Worm (Caenorhabditis elegans) whole organism, young adult: ENCODE results near the gene pcn-1.

ENCODE experiments used
- B0336.3 ChIP-seq: fragments of 200-800 bp; sonication (Bioruptor generic); IDR thresholded peaks from 2 replicates; pipeline ENCODE4 v1.3.6; 2022; ENCODE audit warnings: missing genetic modification characterization, missing compliant biosample characterization
- F23B12.7 ChIP-seq: sonication (generic microtip); optimal IDR thresholded peaks from 2 replicates; lab custom pipeline; 2017; ENCODE audit warnings: missing genetic modification characterization, mild to moderate bottlenecking, missing compliant biosample characterization, antibody characterized with exemption, moderate library complexity; ENCODE audit not compliant: insufficient read depth
- F49E8.2 ChIP-seq: sonication (generic microtip); optimal IDR thresholded peaks from 3 replicates; lab custom pipeline; 2017; ENCODE audit warnings: missing genetic modification characterization, mild to moderate bottlenecking, missing compliant biosample characterization, antibody characterized with exemption, moderate library complexity; ENCODE audit not compliant: insufficient read depth
- F55B11.4 ChIP-seq: sonication (generic microtip); optimal IDR thresholded peaks from 2 replicates; lab custom pipeline; 2016; ENCODE audit warnings: missing compliant biosample characterization, missing genetic modification characterization, borderline replicate concordance; ENCODE audit not compliant: insufficient read depth
- K11D2.4 ChIP-seq: fragments of 200-800 bp; sonication (Bioruptor generic); IDR thresholded peaks from 2 replicates; pipeline ENCODE4 v1.3.6; 2022; ENCODE audit warnings: missing genetic modification reagents, missing genetic modification characterization, missing compliant biosample characterization
- T26A5.8 ChIP-seq: sonication (generic microtip); optimal IDR thresholded peaks from 2 replicates; lab custom pipeline; 2016; ENCODE audit warnings: missing genetic modification characterization, missing compliant biosample characterization
- Y53G8AR.9 ChIP-seq: fragments of 200-800 bp; sonication (Bioruptor generic); conservative IDR thresholded peaks from 2 replicates; pipeline ENCODE4 v1.3.6; 2022; ENCODE audit warnings: missing genetic modification reagents, missing genetic modification characterization, missing compliant biosample characterization
- Y95B8A.8 ChIP-seq: fragments of 200-800 bp; sonication (Bioruptor generic); IDR thresholded peaks from 2 replicates; pipeline ENCODE4 v1.3.6; 2022; ENCODE audit warnings: missing genetic modification reagents, missing genetic modification characterization, missing compliant biosample characterization
- ZK185.1 ChIP-seq: sonication (generic microtip); optimal IDR thresholded peaks from 2 replicates; lab custom pipeline; 2016; ENCODE audit warnings: mild to moderate bottlenecking, missing genetic modification characterization, missing compliant biosample characterization; ENCODE audit not compliant: poor library complexity, severe bottlenecking
- akir-1 ChIP-seq: fragments of 200-800 bp; sonication (Bioruptor generic); optimal IDR thresholded peaks from 2 replicates; lab custom pipeline; 2018; ENCODE audit warnings: mild to moderate bottlenecking, missing genetic modification characterization, moderate library complexity, missing compliant biosample characterization
- aptf-3 ChIP-seq: fragments of 200-800 bp; sonication (Bioruptor generic); IDR thresholded peaks from 2 replicates; pipeline ENCODE4 v1.3.6; 2022; ENCODE audit warnings: missing genetic modification characterization, missing compliant biosample characterization
- athp-1 ChIP-seq: sonication (generic microtip); optimal IDR thresholded peaks from 2 replicates; lab custom pipeline; 2017; ENCODE audit warnings: mild to moderate bottlenecking, missing genetic modification characterization, missing compliant biosample characterization
- bed-2 ChIP-seq: fragments of 200-800 bp; sonication (Bioruptor generic); IDR thresholded peaks from 2 replicates; pipeline ENCODE4 v1.3.6; 2022; ENCODE audit warnings: missing genetic modification reagents, missing genetic modification characterization, missing compliant biosample characterization
- ccch-3 ChIP-seq: fragments of 200-800 bp; sonication (Bioruptor generic); optimal IDR thresholded peaks from 2 replicates; lab custom pipeline; 2018; ENCODE audit warnings: mild to moderate bottlenecking, missing genetic modification characterization, missing compliant biosample characterization
- cebp-1 ChIP-seq, 2 experiments: fragments of 200-800 bp in 1 of 2; sonication (Bioruptor generic) in 1 of 2; sonication (generic microtip) in 1 of 2; IDR thresholded peaks in 1 of 2; optimal IDR thresholded peaks in 1 of 2; 2 replicates each; pipeline versions ENCODE4 v1.3.6 to Lab custom; 2017 to 2022; ENCODE audit warnings: missing compliant biosample characterization in 2 of 2, missing genetic modification characterization in 2 of 2, mild to moderate bottlenecking in 1 of 2, missing genetic modification reagents in 1 of 2, moderate library complexity in 1 of 2
- ceh-100 ChIP-seq: fragments of 200-800 bp; sonication (Bioruptor generic); IDR thresholded peaks from 2 replicates; pipeline ENCODE4 v1.3.6; 2022; ENCODE audit warnings: missing genetic modification reagents, missing genetic modification characterization, missing compliant biosample characterization
- ceh-27 ChIP-seq: fragments of 200-800 bp; sonication (Bioruptor generic); optimal IDR thresholded peaks from 2 replicates; lab custom pipeline; 2018; ENCODE audit warnings: mild to moderate bottlenecking, missing genetic modification characterization, moderate library complexity, missing compliant biosample characterization
- dox-1 ChIP-seq: fragments of 200-800 bp; sonication (Bioruptor generic); IDR thresholded peaks from 2 replicates; pipeline ENCODE4 v1.3.6; 2022; ENCODE audit warnings: missing genetic modification reagents, missing genetic modification characterization, missing compliant biosample characterization
- dpl-1 ChIP-seq: fragments of 150-350 bp; optimal IDR thresholded peaks from 2 replicates; lab custom pipeline; 2014; ENCODE audit warnings: missing biosample characterization, missing genetic modification reagents, missing genetic modification characterization
- efl-1 ChIP-seq: fragments of 150-350 bp; optimal IDR thresholded peaks from 2 replicates; lab custom pipeline; 2014; ENCODE audit warnings: missing biosample characterization, missing genetic modification reagents, missing genetic modification characterization
- egrh-3 ChIP-seq: fragments of 200-800 bp; sonication (Bioruptor generic); IDR thresholded peaks from 2 replicates; pipeline ENCODE4 v1.3.6; 2022; ENCODE audit warnings: missing genetic modification reagents, missing genetic modification characterization, missing compliant biosample characterization
- fkh-3 ChIP-seq: sonication (generic microtip); optimal IDR thresholded peaks from 2 replicates; lab custom pipeline; 2016; ENCODE audit warnings: mild to moderate bottlenecking, missing genetic modification characterization, missing compliant biosample characterization
- him-1 ChIP-seq: sonication (generic microtip); optimal IDR thresholded peaks from 2 replicates; lab custom pipeline; 2016; ENCODE audit warnings: missing genotype, missing genetic modification reagents, missing genetic modification characterization, missing compliant biosample characterization
- hmg-20 ChIP-seq: fragments of 200-800 bp; sonication (Bioruptor generic); IDR thresholded peaks from 2 replicates; pipeline ENCODE4 v1.3.6; 2022; ENCODE audit warnings: missing genetic modification reagents, missing genetic modification characterization, missing compliant biosample characterization
- hrde-1 ChIP-seq: sonication (generic microtip); optimal IDR thresholded peaks from 2 replicates; lab custom pipeline; 2016; ENCODE audit warnings: missing genetic modification characterization, mild to moderate bottlenecking, missing compliant biosample characterization, moderate library complexity, missing genotype, missing genetic modification reagents, borderline replicate concordance
- lag-1 ChIP-seq: fragments of 200-800 bp; sonication (Bioruptor generic); IDR thresholded peaks from 2 replicates; pipeline ENCODE4 v1.3.6; 2022; ENCODE audit warnings: missing genetic modification reagents, missing genetic modification characterization, missing compliant biosample characterization
- let-607 ChIP-seq, 2 experiments: fragments of 200-800 bp in 1 of 2; sonication (Bioruptor generic) in 1 of 2; sonication (generic microtip) in 1 of 2; optimal IDR thresholded peaks; 2 replicates each; lab custom pipeline; 2016 to 2018; ENCODE audit warnings: mild to moderate bottlenecking in 2 of 2, missing compliant biosample characterization in 2 of 2, missing genetic modification characterization in 2 of 2, moderate library complexity in 2 of 2, missing genotype in 1 of 2
- lin-26 ChIP-seq: fragments of 200-800 bp; sonication (Bioruptor generic); IDR thresholded peaks from 2 replicates; pipeline ENCODE4 v1.3.6; 2022; ENCODE audit warnings: missing genetic modification reagents, missing genetic modification characterization, missing compliant biosample characterization
- lin-40 ChIP-seq: sonication (generic microtip); optimal IDR thresholded peaks from 2 replicates; lab custom pipeline; 2016; ENCODE audit warnings: missing genetic modification characterization, mild to moderate bottlenecking, missing compliant biosample characterization, missing genotype, missing genetic modification reagents
- lir-1 ChIP-seq: fragments of 200-800 bp; sonication (Bioruptor generic); conservative IDR thresholded peaks from 2 replicates; pipeline ENCODE4 v1.3.6; 2022; ENCODE audit warnings: missing genetic modification reagents, missing genetic modification characterization, missing compliant biosample characterization
- madf-10 ChIP-seq: sonication (generic microtip); optimal IDR thresholded peaks from 2 replicates; lab custom pipeline; 2016; ENCODE audit warnings: mild to moderate bottlenecking, missing genetic modification characterization, missing compliant biosample characterization
- mel-28 ChIP-seq: sonication (generic microtip); optimal IDR thresholded peaks from 2 replicates; lab custom pipeline; 2016; ENCODE audit warnings: borderline replicate concordance, mild to moderate bottlenecking, missing genetic modification characterization, missing compliant biosample characterization
- mxl-1 ChIP-seq: sonication (generic microtip); optimal IDR thresholded peaks from 2 replicates; lab custom pipeline; 2016; ENCODE audit warnings: missing genetic modification characterization, missing compliant biosample characterization
- nfyb-1 ChIP-seq: fragments of 200-800 bp; sonication (Bioruptor generic); IDR thresholded peaks from 2 replicates; pipeline ENCODE4 v1.3.6; 2022; ENCODE audit warnings: missing genetic modification reagents, missing genetic modification characterization, missing compliant biosample characterization
- nhr-80 ChIP-seq: sonication (generic microtip); optimal IDR thresholded peaks from 2 replicates; lab custom pipeline; 2016; ENCODE audit warnings: missing genetic modification characterization, missing compliant biosample characterization
- repo-1 ChIP-seq: sonication (generic microtip); optimal IDR thresholded peaks from 2 replicates; lab custom pipeline; 2017; ENCODE audit warnings: mild to moderate bottlenecking, missing genetic modification characterization, missing compliant biosample characterization
- rpc-1 ChIP-seq, 2 experiments: fragments of 150-350 bp in 1 of 2; sonication (generic microtip) in 1 of 2; optimal IDR thresholded peaks; 2 replicates each; lab custom pipeline; 2014 to 2018; ENCODE audit warnings: missing biosample characterization in 1 of 2, missing genetic modification characterization in 1 of 2, missing genetic modification reagents in 1 of 2, missing genotype in 1 of 2
- snpc-1.1 ChIP-seq: sonication (generic microtip); optimal IDR thresholded peaks from 2 replicates; lab custom pipeline; 2017; ENCODE audit warnings: missing genetic modification characterization, mild to moderate bottlenecking, missing compliant biosample characterization, antibody characterized with exemption, moderate library complexity, missing genotype, missing genetic modification reagents; ENCODE audit not compliant: insufficient read depth
- snpc-3.4 ChIP-seq: sonication (generic microtip); optimal IDR thresholded peaks from 2 replicates; lab custom pipeline; 2017; ENCODE audit warnings: missing genetic modification characterization, mild to moderate bottlenecking, missing compliant biosample characterization, antibody characterized with exemption, moderate library complexity, missing genotype, missing genetic modification reagents
- sptf-2 ChIP-seq: fragments of 200-800 bp; sonication (Bioruptor generic); optimal IDR thresholded peaks from 2 replicates; lab custom pipeline; 2018; ENCODE audit warnings: mild to moderate bottlenecking, missing genetic modification characterization, missing compliant biosample characterization
- tbx-9 ChIP-seq: sonication (generic microtip); optimal IDR thresholded peaks from 2 replicates; lab custom pipeline; 2016; ENCODE audit warnings: borderline replicate concordance, missing genetic modification characterization, inconsistent platforms, missing compliant biosample characterization
- tlf-1 ChIP-seq: fragments of 200-800 bp; sonication (Bioruptor generic); optimal IDR thresholded peaks from 2 replicates; lab custom pipeline; 2018; ENCODE audit warnings: mild to moderate bottlenecking, missing genetic modification characterization, missing compliant biosample characterization
- ztf-22 ChIP-seq: fragments of 200-800 bp; sonication (Bioruptor generic); optimal IDR thresholded peaks from 2 replicates; lab custom pipeline; 2018; ENCODE audit warnings: mild to moderate bottlenecking, missing genetic modification characterization, moderate library complexity, missing compliant biosample characterization

Gene pcn-1

DNA sequence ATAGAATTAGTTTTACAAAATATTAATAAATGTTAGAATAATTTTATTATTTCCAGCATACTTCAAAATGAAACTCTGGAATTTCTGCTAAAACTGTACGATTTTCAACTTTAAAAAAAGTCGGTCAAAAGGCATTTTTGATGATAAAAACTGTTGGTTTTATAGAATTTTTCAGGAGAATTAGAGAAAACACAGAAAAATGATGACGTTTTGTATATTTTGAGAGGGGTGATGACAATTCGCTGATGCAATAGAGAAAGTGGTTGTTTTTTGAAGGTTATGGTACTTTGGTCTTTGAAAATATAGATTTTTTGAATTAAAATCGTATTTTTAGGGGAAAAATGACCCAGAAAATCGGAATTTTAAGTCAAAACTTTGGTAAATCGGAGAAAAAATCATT lies 35.8 kb upstream of the pcn-1 start:
- TF ChIP-seq nhr-80 (peak; percentile 38), dox-1 (GFP tag; lab: Robert Waterston, UW) (no peak), efl-1 (GFP tag; lab: Kevin White, UChicago) (no peak), nfyb-1 (GFP tag; lab: Robert Waterston, UW) (no peak), ZK185.1 (tag; lab: Kevin White, UChicago) (no peak), him-1 (tag; lab: Kevin White, UChicago) (no peak), cebp-1 (GFP tag; IDR thresholded peaks at IDR 0.05; lab: Robert Waterston, UW) (no peak), cebp-1 (tag; optimal IDR thresholded peaks at IDR 0.05; lab: Kevin White, UChicago) (peak; percentile 10), tlf-1 (no peak), F23B12.7 (tag; lab: Kevin White, UChicago) (peak; percentile 60)
- TF ChIP-seq, all 124 proteins: peak for 3

- TF ChIP-seq egrh-3 (GFP tag; lab: Robert Waterston, UW) (no peak), aptf-3 (no peak), T26A5.8 (tag; lab: Kevin White, UChicago) (no peak), F49E8.2 (no peak), dpl-1 (GFP tag; lab: Kevin White, UChicago) (no peak), hrde-1 (no peak), K11D2.4 (no peak), B0336.3 (no peak), repo-1 (tag; lab: Kevin White, UChicago) (no peak), mel-28 (tag; lab: Kevin White, UChicago) (no peak), Y95B8A.8 (GFP tag; lab: Robert Waterston, UW) (no peak), ztf-22 (no peak), ceh-100 (GFP tag; lab: Robert Waterston, UW) (no peak), lir-1 (GFP tag; lab: Robert Waterston, UW) (no peak), ZK185.1 (tag; lab: Kevin White, UChicago) (no peak), fkh-3 (tag; lab: Kevin White, UChicago) (no peak), athp-1 (tag; lab: Kevin White, UChicago) (no peak), snpc-1.1 (no peak)
Observed at ce11 chrIV:4084109-4084508, 34.9 kb upstream of the pcn-1 start, which contains the start of gene C35B1.5. TSS of gene C35B1.5 (minus strand) at chrIV:4084209.

DNA sequence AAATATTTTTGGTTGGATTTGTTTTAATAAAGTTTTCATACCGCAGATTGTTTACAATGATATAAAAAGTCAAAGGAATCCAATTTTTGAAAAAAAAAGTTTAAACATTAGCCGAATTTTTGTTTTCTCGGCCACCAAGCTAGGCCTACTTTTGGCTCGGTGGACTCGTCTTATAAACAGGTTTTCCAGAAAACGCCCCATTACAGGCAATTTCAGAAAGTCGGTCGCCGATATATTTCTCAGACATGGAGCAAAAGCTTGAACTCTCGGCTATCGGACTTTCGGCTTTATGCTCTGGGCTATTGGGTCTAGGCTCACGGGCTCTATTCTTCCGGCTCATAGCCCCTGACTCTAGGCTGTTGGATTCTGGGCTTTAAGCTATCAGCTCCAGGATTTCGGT lies 33.8 kb upstream of the pcn-1 start:
- 0 out of 2 replicates have a peak, but pooled peaks have one; percentile 36 for TF ChIP-seq Y53G8AR.9 (GFP tag; lab: Robert Waterston, UW)
- TF ChIP-seq sptf-2: no peak
- TF ChIP-seq ztf-22: no peak
- TF ChIP-seq snpc-3.4 (tag; lab: Kevin White, UChicago): peak; percentile 33
- TF ChIP-seq B0336.3: peak; percentile 82
- TF ChIP-seq F55B11.4 (tag; lab: Kevin White, UChicago): no peak
- TF ChIP-seq aptf-3: no peak
- TF ChIP-seq ceh-27: no peak
- TF ChIP-seq him-1 (tag; lab: Kevin White, UChicago): no peak
- TF ChIP-seq, all 124 proteins: peak for 3

ce11 chrIV:4082599-4082998 lies 33.4 kb upstream of the pcn-1 start:
- no peak for TF ChIP-seq hmg-20 (GFP tag; lab: Robert Waterston, UW)
- TF ChIP-seq dpl-1 (GFP tag; lab: Kevin White, UChicago): no peak
- TF ChIP-seq bed-2 (GFP tag; lab: Robert Waterston, UW): no peak
- no peak for TF ChIP-seq lag-1 (GFP tag; lab: Robert Waterston, UW)
- TF ChIP-seq let-607 (tag; optimal IDR thresholded peaks at IDR 0.05; lab: Kevin White, UChicago): no peak
- no peak for TF ChIP-seq F49E8.2
- TF ChIP-seq snpc-3.4 (tag; lab: Kevin White, UChicago): no peak
- TF ChIP-seq lin-26 (GFP tag; lab: Robert Waterston, UW): no peak
- no peak for TF ChIP-seq lin-40 (tag; lab: Kevin White, UChicago)
- no peak for TF ChIP-seq ccch-3 (GFP tag; lab: Kevin White, UChicago)
- TF ChIP-seq akir-1 (GFP tag; lab: Kevin White, UChicago): no peak
- no peak for TF ChIP-seq rpc-1 (optimal IDR thresholded peaks at IDR 0.05; lab: Kevin White, UChicago)
- TF ChIP-seq rpc-1 (tag; optimal IDR thresholded peaks at IDR 0.05; lab: Kevin White, UChicago): no peak
- no peak for TF ChIP-seq mxl-1 (tag; lab: Kevin White, UChicago)
- no peak for TF ChIP-seq madf-10
- no peak for TF ChIP-seq tbx-9 (tag; lab: Kevin White, UChicago)
